Fruit fly (Drosophila melanogaster): ENCODE data around the gene SP1029.

Gene SP1029

DNA sequence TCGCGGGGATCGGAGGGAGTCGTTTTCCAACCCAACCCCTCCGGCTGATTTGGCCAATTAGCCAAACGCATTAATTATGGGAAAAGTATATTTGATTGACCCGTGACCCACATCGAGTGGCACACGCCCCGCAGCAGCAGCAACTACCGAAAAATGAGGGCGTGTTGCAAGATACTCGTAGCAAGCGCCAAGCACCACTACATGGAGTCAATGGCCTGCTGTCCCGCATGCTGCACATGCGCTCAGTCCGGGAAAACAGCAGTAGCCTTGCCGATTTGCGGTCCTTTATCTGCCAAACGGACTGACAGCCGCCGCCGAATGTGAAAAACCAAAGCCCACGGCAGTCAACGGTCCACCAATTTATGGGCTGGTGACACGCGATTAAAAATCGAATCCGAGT is 32.9 kb downstream of the SP1029 start (continued):
- TF ChIP-seq CG8478 (optimal IDR thresholded peaks at IDR 0.05) (no peak), sens (GFP tag) (peak; percentile 72), twi (tag; optimal IDR thresholded peaks at IDR 0.05) (peak; percentile 3), CG31365 (tag; optimal IDR thresholded peaks at IDR 0.05) (no peak)

DNA sequence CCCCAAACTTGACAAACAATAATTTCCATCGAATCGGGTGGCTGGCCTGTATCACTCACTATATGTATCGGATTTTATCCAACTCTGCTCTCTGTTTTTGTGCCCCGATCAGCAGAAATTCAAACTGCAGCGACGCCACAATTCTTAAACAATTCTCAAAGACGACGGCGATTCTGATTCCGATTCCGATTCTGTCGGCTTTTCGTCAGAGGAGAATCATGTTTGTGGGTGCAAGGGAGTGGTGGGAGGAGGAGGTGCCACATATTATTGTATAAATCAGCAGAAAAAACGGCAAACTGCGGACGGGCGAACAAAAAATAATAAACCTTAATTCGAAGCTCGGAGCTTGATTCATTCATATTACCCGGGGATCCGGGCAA is 33.8 kb downstream of the SP1029 start:
- peak; percentile 7 for TF ChIP-seq sens (GFP tag)
- TF ChIP-seq Med (GFP tag): peak; percentile 1
- TF ChIP-seq ato (GFP tag; IDR thresholded peaks at IDR 0.05; ENCODE audit: partially characterized antibody): no peak
- no peak for TF ChIP-seq CG16779 (GFP tag; IDR thresholded peaks at IDR 0.05)
- TF ChIP-seq CG8478 (optimal IDR thresholded peaks at IDR 0.05): no peak
- no peak for TF ChIP-seq Fer2 (tag; optimal IDR thresholded peaks at IDR 0.05)
- TF ChIP-seq CG17359 (tag; optimal IDR thresholded peaks at IDR 0.05): no peak
- TF ChIP-seq crol (GFP tag; IDR thresholded peaks at IDR 0.05): peak; percentile 29; the same call in 1 of the 2 replicates

DNA sequence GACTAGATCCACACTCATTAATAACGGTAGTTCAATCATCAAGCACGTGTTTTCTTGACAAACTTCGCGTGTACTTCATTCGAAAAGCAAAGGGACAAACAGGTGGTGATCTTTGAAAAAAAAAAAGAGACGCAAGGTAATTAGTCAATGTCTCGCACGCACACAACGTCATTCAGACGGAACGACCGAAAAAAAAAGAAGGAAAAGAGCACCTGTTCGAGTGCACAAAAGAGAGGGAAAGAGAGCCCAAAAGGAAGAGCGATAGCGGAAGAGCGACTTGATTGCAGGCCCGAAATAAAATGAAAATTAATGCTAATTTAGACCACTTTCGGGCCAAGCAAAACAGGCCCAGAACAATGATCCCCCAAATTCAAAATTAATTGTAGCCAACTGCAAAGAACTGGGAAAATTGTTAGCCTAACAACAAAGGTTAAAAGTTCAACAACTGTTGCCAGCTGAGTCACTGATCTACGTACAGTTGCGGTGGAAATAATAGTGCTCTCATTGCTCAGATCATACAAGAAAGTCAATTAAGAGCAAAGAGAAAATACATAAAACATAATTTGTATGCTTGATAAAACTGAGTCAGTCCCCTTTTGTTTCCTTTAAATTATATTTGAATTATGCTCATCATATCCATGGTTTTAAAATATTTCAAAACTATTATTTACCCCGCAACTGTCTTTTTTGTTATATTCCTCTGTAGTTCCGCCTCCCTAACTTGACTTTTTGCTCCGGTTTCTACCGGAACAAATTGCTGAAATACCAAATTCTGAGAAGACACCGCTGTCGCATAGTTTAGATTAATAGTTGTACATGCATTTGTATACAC is 34.4 kb downstream of the SP1029 start:
- TF ChIP-seq Rfx (GFP tag; IDR thresholded peaks at IDR 0.05) (no peak), CG9215 (GFP tag; IDR thresholded peaks at IDR 0.05) (no peak), CG1832 (GFP tag; optimal IDR thresholded peaks at IDR 0.05) (no peak), gem (tag; optimal IDR thresholded peaks at IDR 0.05) (peak; percentile 55), Hr51 (GFP tag; optimal IDR thresholded peaks at IDR 0.05) (peak in 1 of 2 experiments; percentile 10), nom (GFP tag; optimal IDR thresholded peaks at IDR 0.05) (no peak), CG2889 (GFP tag; IDR thresholded peaks at IDR 0.05) (no peak), CG10979 (tag; optimal IDR thresholded peaks at IDR 0.05) (peak; percentile 0), CG6689 (GFP tag; IDR thresholded peaks at IDR 0.05) (no peak), sens (GFP tag) (peak; percentile 78), CG11695 (GFP tag; IDR thresholded peaks at IDR 0.05) (peak; percentile 15; the same call in 1 of the 3 replicates), Ssrp (tag; optimal IDR thresholded peaks at IDR 0.05) (no peak), gsb-n (tag; optimal IDR thresholded peaks at IDR 0.05) (peak; percentile 14), CG11504 (tag; optimal IDR thresholded peaks at IDR 0.05) (peak; percentile 46), Hsf (GFP tag; optimal IDR thresholded peaks at IDR 0.05) (peak; percentile 19), CG3407 (GFP tag; optimal IDR thresholded peaks at IDR 0.05) (no peak), CG7839 (tag; optimal IDR thresholded peaks at IDR 0.05) (peak; percentile 11), CG1603 (tag; optimal IDR thresholded peaks at IDR 0.05) (peak; percentile 17), CG3281 (GFP tag; optimal IDR thresholded peaks at IDR 0.05) (peak; percentile 14), Asciz (GFP tag; optimal IDR thresholded peaks at IDR 0.05) (no peak), row (GFP tag; IDR thresholded peaks at IDR 0.05) (peak; percentile 40; the same call in 2 of the 3 replicates), kah (GFP tag; optimal IDR thresholded peaks at IDR 0.05) (peak; percentile 84), CG3163 (GFP tag; optimal IDR thresholded peaks at IDR 0.05) (peak; percentile 91), CG7556 (GFP tag; optimal IDR thresholded peaks at IDR 0.05) (peak; percentile 3), Kr (GFP tag; optimal IDR thresholded peaks at IDR 0.05) (no peak), Nf-YB (GFP tag; optimal IDR thresholded peaks at IDR 0.05) (no peak), Hmr (GFP tag; optimal IDR thresholded peaks at IDR 0.05) (no peak), zen (tag; optimal IDR thresholded peaks at IDR 0.05) (peak; percentile 23), sisA (GFP tag; IDR thresholded peaks at IDR 0.05) (no peak), Ravus (GFP tag; IDR thresholded peaks at IDR 0.05) (no peak), H15 (GFP tag; IDR thresholded peaks at IDR 0.05) (no peak), bsh (GFP tag; optimal IDR thresholded peaks at IDR 0.05) (peak in 1 of 2 experiments; percentile 27), Trl (optimal IDR thresholded peaks at IDR 0.05) (peak; percentile 72 to 75), Trl (GFP tag; optimal IDR thresholded peaks at IDR 0.05) (no peak), GATAe (GFP tag; conservative IDR thresholded peaks at IDR 0.05) (no peak), sqz (GFP tag; optimal IDR thresholded peaks at IDR 0.05) (peak; percentile 40), Meics (GFP tag; optimal IDR thresholded peaks at IDR 0.05) (peak; percentile 12)
